Fruit fly (Drosophila melanogaster) whole organism, wandering third instar larva: ENCODE data around the gene CG3739.

Experiments
- Abd-B ChIP-seq: fragments of >200 bp; optimal IDR thresholded peaks from 2 replicates; lab custom pipeline; 2017; ENCODE audit warnings: missing biosample characterization, missing genetic modification characterization
- CrebA ChIP-seq: fragments of 200-800 bp; sonication (Bioruptor generic); optimal IDR thresholded peaks from 2 replicates; lab custom pipeline; 2016; ENCODE audit warnings: missing biosample characterization, mild to moderate bottlenecking, missing genetic modification characterization, borderline replicate concordance
- Dfd ChIP-seq: fragments of >200 bp; optimal IDR thresholded peaks from 2 replicates; lab custom pipeline; 2017; ENCODE audit warnings: missing biosample characterization, missing genetic modification characterization
- GATAd ChIP-seq: sonication (Bioruptor generic); optimal IDR thresholded peaks from 2 replicates; lab custom pipeline; 2016; ENCODE audit warnings: missing biosample characterization, missing genetic modification characterization
- HLH106 ChIP-seq: fragments of 200-800 bp; optimal IDR thresholded peaks from 3 replicates; lab custom pipeline; 2019; ENCODE audit warnings: missing biosample characterization, mild to moderate bottlenecking, missing genetic modification characterization, moderate library complexity
- Hnf4 ChIP-seq: fragments of 200-800 bp; sonication (Bioruptor generic); optimal IDR thresholded peaks from 2 replicates; lab custom pipeline; 2016; ENCODE audit warnings: missing biosample characterization, mild to moderate bottlenecking, missing genetic modification characterization
- Hr78 ChIP-seq: fragments of >200 bp; optimal IDR thresholded peaks from 2 replicates; lab custom pipeline; 2017; ENCODE audit warnings: missing biosample characterization, missing genetic modification characterization
- Hr83 ChIP-seq: fragments of 200-300 bp; sonication (Bioruptor generic); optimal IDR thresholded peaks from 2 replicates; lab custom pipeline; 2016; ENCODE audit warnings: missing biosample characterization, mild to moderate bottlenecking, missing genetic modification characterization, moderate library complexity; ENCODE audit not compliant: poor library complexity, severe bottlenecking
- Jra ChIP-seq: sonication (Bioruptor generic); optimal IDR thresholded peaks from 2 replicates; lab custom pipeline; 2016; ENCODE audit warnings: missing biosample characterization, missing genetic modification characterization
- Mio ChIP-seq: sonication (Bioruptor generic); optimal IDR thresholded peaks from 2 replicates; lab custom pipeline; 2016; ENCODE audit warnings: missing biosample characterization, missing genetic modification characterization
- Myc ChIP-seq: fragments of >200 bp; optimal IDR thresholded peaks from 2 replicates; lab custom pipeline; 2017
- N ChIP-seq: fragments of >200 bp; optimal IDR thresholded peaks from 2 replicates; lab custom pipeline; 2018; ENCODE audit warnings: missing biosample characterization, missing external identifiers, missing genetic modification characterization
- OdsH ChIP-seq: fragments of 200-800 bp; sonication (Bioruptor generic); optimal IDR thresholded peaks from 2 replicates; lab custom pipeline; 2016; ENCODE audit warnings: missing biosample characterization, mild to moderate bottlenecking, missing genetic modification characterization
- Rel ChIP-seq, 2 experiments: fragments of 200-800 bp; sonication (Bioruptor generic) in 1 of 2; optimal IDR thresholded peaks; 2 replicates in 1 of 2; 3 replicates in 1 of 2; lab custom pipeline; 2016 to 2019; ENCODE audit warnings: mild to moderate bottlenecking in 2 of 2, missing biosample characterization in 2 of 2, missing genetic modification characterization in 2 of 2, moderate library complexity in 1 of 2
- br ChIP-seq: fragments of 200-800 bp; sonication (Bioruptor generic); optimal IDR thresholded peaks from 2 replicates; lab custom pipeline; 2016; ENCODE audit warnings: missing biosample characterization, missing genetic modification characterization
- brk ChIP-seq: fragments of 200-800 bp; sonication (Bioruptor generic); optimal IDR thresholded peaks from 2 replicates; lab custom pipeline; 2016; ENCODE audit warnings: missing biosample characterization, mild to moderate bottlenecking, missing genetic modification characterization
- dl ChIP-seq, 2 experiments: fragments of 175-275, 200-275 bp in 1 of 2; fragments of 200-275 bp in 1 of 2; sonication (Bioruptor generic); optimal IDR thresholded peaks; lab custom pipeline; 2018; ENCODE audit warnings: mild to moderate bottlenecking in 2 of 2, missing biosample characterization in 2 of 2, missing genetic modification characterization in 2 of 2, moderate library complexity in 2 of 2; ENCODE audit not compliant: partially characterized antibody in 2 of 2, insufficient read depth in 1 of 2
- dsf ChIP-seq: sonication (Bioruptor generic); optimal IDR thresholded peaks from 2 replicates; lab custom pipeline; 2016; ENCODE audit warnings: missing biosample characterization, missing genetic modification characterization, borderline replicate concordance
- foxo ChIP-seq, 2 experiments: fragments of 200-800 bp; sonication (Bioruptor generic); optimal IDR thresholded peaks; 2 replicates in 1 of 2; 3 replicates in 1 of 2; lab custom pipeline; 2016 to 2017; ENCODE audit warnings: missing biosample characterization in 2 of 2, missing genetic modification characterization in 2 of 2
- h ChIP-seq: fragments of 200-800 bp; sonication (Bioruptor generic); optimal IDR thresholded peaks from 3 replicates; lab custom pipeline; 2016; ENCODE audit warnings: missing biosample characterization, mild to moderate bottlenecking, missing genetic modification characterization
- jim ChIP-seq: fragments of 175-275, 200-325 bp; sonication (Bioruptor generic); optimal IDR thresholded peaks from 2 replicates; lab custom pipeline; 2016; ENCODE audit warnings: missing biosample characterization, mild to moderate bottlenecking, missing genetic modification characterization
- lola ChIP-seq: fragments of >200 bp; optimal IDR thresholded peaks from 2 replicates; lab custom pipeline; 2017; ENCODE audit warnings: missing biosample characterization, missing genetic modification characterization
- pan ChIP-seq: fragments of >200 bp; optimal IDR thresholded peaks from 2 replicates; lab custom pipeline; 2017
- psq ChIP-seq: fragments of 200-800 bp; sonication (Bioruptor generic); optimal IDR thresholded peaks from 3 replicates; lab custom pipeline; 2017; ENCODE audit warnings: missing biosample characterization, mild to moderate bottlenecking, missing genetic modification characterization, moderate library complexity
- rgr ChIP-seq: fragments of 200-800 bp; sonication (Bioruptor generic); optimal IDR thresholded peaks from 3 replicates; lab custom pipeline; 2016; ENCODE audit warnings: missing biosample characterization, mild to moderate bottlenecking, missing genetic modification characterization
- sage ChIP-seq: fragments of 200-800 bp; sonication (Bioruptor generic); optimal IDR thresholded peaks from 2 replicates; lab custom pipeline; 2016; ENCODE audit warnings: missing biosample characterization, mild to moderate bottlenecking, missing genetic modification characterization
- sv ChIP-seq: fragments of 200-800 bp; sonication (Bioruptor generic); optimal IDR thresholded peaks from 3 replicates; lab custom pipeline; 2016; ENCODE audit warnings: missing biosample characterization, missing genetic modification characterization
- tai ChIP-seq: sonication (Bioruptor generic); optimal IDR thresholded peaks from 2 replicates; lab custom pipeline; 2016; ENCODE audit warnings: missing biosample characterization, missing genetic modification characterization
- usp ChIP-seq: fragments of >200 bp; optimal IDR thresholded peaks from 2 replicates; lab custom pipeline; 2017; ENCODE audit warnings: missing biosample characterization, missing genetic modification characterization
- woc ChIP-seq: sonication (Bioruptor generic); optimal IDR thresholded peaks from 2 replicates; lab custom pipeline; 2016; ENCODE audit warnings: missing biosample characterization, mild to moderate bottlenecking, missing genetic modification characterization

Gene CG3739

DNA sequence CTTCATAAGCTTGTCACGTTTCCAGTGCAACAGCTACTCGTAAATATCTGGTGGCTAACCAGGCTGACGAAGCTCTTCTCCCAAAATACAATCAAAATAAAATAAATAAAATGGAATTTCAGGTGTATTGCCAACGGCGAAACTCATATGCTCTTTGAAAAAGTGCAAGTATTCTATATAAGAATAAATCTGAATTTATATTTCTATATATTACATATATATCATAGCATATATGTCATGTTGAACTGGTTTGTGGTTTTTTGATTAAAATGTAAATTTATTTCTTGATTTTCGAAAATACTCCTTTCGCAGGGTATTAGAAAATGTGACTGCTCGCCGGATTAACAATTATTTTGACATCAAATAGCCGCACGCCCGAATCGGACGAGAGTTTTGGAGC is 45.5 kb upstream of the CG3739 start (continued):
- no peak for TF ChIP-seq CrebA (GFP tag; lab: Kevin White, UChicago)
- TF ChIP-seq HLH106, result peak; percentile 57
- peak; percentile 9 for TF ChIP-seq h
- TF ChIP-seq lola (GFP tag; lab: Kevin White, UChicago), result no peak
- no peak for TF ChIP-seq dl (GFP tag; optimal IDR thresholded peaks at IDR 0.05; lab: Kevin White, UChicago; ENCODE audit: insufficient read depth in 1 of 2, partially characterized antibody in 2 of 2)

DNA sequence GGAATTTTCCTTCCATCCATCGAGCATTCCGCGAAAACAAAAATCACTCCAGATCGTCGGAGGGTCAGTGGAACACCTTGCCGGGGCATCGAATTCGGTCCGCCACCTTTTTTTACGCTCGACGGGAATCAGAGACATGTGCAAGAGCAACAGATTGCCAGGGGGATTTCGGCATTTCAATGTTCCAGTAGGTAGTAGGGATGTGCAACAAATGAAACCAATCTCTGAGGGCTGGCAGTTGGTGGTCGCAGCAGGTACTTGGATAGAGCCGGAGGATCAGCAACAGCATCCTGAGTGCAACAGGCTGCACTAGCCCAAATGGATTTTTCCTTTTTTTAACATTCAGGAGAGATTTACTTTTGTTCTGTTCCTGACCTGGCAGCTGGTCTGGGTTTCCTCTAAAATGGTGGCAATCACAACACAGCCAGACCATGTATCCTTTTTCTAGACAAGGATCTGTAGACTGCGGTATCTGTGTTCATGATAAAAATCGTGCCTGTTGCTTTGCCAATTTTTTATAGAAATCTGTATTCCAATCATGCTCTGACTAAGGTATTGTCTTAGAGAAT is 42.7 kb upstream of the CG3739 start:
- TF ChIP-seq psq (no peak), N (no peak), CrebA (GFP tag; lab: Kevin White, UChicago) (no peak), Hr83 (no peak), OdsH (no peak), lola (GFP tag; lab: Kevin White, UChicago) (no peak)

DNA sequence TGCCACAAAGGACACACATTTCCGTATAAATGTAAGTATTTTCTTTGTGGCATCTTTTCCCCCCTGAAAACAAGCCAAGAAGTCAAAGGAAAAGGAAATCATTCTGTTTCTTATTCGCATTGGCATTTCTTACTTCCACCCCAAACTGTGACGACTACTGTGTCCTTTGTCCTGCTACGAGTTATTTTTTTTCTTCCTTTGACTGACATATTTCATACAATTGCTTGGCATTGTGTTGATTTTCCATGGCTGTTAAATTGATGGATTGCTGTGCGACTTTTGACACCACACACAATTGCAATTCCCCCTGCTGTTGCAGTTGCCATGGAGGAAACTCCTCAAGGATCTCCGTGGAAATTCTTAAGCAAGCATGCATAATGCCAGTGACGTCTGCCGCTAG is 41.0 kb upstream of the CG3739 start:
- TF ChIP-seq GATAd, result no peak
- no peak for TF ChIP-seq Hr78 (GFP tag; lab: Kevin White, UChicago)
- TF ChIP-seq HLH106, result no peak
- no peak for TF ChIP-seq N
- TF ChIP-seq dsf, result no peak

DNA sequence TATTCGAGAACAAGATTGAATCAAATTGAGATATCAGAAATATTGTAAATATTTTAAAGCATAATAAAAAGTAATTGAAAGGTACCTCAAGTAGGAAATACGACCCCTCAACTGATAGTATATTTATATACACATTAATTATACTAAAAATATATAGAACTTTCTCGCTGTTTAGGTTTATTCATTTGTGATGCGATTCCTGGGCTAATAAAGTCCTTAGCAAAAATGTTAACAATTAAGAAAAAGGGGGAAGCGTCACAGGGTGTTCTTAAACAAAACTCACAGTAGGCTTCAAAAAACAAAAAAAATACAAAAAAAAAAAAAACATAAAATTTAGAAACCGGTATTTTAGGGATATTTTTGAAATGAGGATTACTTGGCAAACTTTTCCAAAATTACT is 39.4 kb upstream of the CG3739 start, which contains the start of gene CG43203:
Gene CG43203 (plus strand): TSS at position 301 of the 400 bp plus-strand sequence.
- TF ChIP-seq jim (GFP tag; lab: Kevin White, UChicago) (no peak), brk (GFP tag; lab: Kevin White, UChicago) (no peak)

DNA sequence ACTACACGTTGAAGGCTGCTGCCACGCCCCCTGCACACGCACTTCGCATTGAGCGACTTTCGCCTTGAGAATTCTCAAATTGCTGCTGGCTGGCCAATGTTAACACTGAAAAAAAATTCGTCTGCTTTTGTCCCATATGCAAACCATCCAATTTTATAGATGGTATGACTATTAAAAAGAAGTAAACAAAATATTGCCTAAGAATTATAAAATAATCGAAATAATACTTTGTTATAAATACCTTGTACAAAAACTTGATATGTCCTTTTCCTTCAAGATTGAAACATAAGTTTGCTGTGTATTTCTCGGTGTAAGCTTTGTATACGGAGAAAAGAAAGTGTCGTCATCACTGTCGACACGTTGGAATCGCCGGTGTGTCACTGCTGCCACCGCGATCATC is 30.3 kb upstream of the CG3739 start:
- TF ChIP-seq Hnf4, result no peak
- peak in 1 of 2 experiments; percentile 29 for TF ChIP-seq foxo (GFP tag; optimal IDR thresholded peaks at IDR 0.05; lab: Kevin White, UChicago)

DNA sequence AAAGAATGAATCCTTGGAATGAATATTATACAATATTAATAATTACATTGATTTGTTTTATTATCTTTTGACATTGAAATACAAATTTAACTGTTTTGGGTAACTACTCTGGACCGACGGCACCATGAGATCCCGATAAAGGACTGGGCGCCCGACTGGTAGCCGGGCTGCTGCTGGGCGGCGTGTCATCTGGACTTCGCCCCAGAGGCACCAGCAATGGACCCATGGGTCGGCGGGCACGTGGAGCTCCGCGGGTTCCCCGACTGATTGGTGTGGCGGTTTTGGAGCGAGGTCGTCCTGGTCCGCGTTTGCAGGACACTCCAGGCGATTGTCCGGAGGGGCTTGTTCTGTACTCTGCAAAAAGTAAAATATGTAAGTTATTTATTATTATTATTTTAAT is 24.1 kb upstream of the CG3739 start:
- TF ChIP-seq Hr78 (GFP tag; lab: Kevin White, UChicago) (no peak), Hnf4 (no peak), Jra (GFP tag; lab: Kevin White, UChicago) (no peak), dsf (no peak), Dfd (GFP tag; lab: Kevin White, UChicago) (no peak), OdsH (no peak), CrebA (GFP tag; lab: Kevin White, UChicago) (no peak), psq (no peak), Myc (lab: Kevin White, UChicago) (no peak), woc (GFP tag; lab: Kevin White, UChicago) (no peak), sage (GFP tag; lab: Kevin White, UChicago) (no peak), tai (no peak), Abd-B (GFP tag; lab: Kevin White, UChicago) (no peak), foxo (GFP tag; optimal IDR thresholded peaks at IDR 0.05; lab: Kevin White, UChicago) (no peak)

DNA sequence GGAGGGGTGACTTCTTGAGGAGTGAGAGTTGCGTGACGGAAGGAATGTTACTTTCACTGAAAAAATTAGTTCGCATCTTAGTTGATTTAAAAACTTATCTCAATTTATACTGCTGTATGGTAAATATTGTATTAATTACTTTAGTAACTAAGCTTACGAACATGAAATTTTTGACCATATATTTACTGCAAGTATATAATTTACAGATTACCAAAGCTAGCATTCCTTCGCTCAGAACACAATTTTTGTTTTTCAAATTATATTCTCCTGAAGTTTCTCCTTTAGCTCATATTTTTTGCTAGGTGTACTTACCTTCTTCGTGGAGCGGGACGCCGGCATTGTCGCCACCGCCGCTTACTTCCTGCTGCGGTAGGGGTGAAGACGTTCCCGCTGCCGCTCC is 22.5 kb upstream of the CG3739 start:
- TF ChIP-seq Mio (GFP tag; lab: Kevin White, UChicago) (no peak), usp (GFP tag; lab: Kevin White, UChicago) (no peak), CrebA (GFP tag; lab: Kevin White, UChicago) (no peak), tai (no peak), Myc (lab: Kevin White, UChicago) (no peak)

DNA sequence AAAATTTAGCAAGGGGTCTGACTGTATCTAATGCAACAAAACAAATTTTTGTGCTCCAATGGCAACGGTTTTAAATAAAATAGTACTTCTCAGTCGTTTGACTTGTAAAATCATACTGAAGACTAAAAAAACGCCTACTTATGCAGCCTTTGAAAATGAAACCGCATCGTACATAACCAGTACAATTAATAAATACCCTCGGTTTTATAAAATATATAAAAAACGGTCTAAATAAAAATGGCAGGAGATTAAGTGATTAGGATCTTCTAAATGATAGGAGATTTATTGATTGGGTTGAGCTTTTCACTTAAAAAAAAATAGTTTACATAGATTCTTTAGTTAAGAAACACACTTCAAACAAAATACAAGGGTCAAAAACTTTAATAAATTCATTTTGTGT is 18.5 kb upstream of the CG3739 start, which contains the start of gene CG3581:
Gene CG3581 (minus strand): TSS at position 101 of the 400 bp plus-strand sequence.
- no peak for TF ChIP-seq GATAd
- no peak for TF ChIP-seq Jra (GFP tag; lab: Kevin White, UChicago)
- no peak for TF ChIP-seq sv (GFP tag; lab: Kevin White, UChicago)
- TF ChIP-seq br, result no peak
- TF ChIP-seq sage (GFP tag; lab: Kevin White, UChicago), result no peak
- TF ChIP-seq rgr, result no peak
- TF ChIP-seq foxo (GFP tag; optimal IDR thresholded peaks at IDR 0.05; lab: Kevin White, UChicago), result no peak
- TF ChIP-seq h, result no peak
- TF ChIP-seq N, result no peak
- no peak for TF ChIP-seq Dfd (GFP tag; lab: Kevin White, UChicago)
- TF ChIP-seq woc (GFP tag; lab: Kevin White, UChicago), result no peak
- no peak for TF ChIP-seq Abd-B (GFP tag; lab: Kevin White, UChicago)
- TF ChIP-seq pan (lab: Kevin White, UChicago), result no peak
- no peak for TF ChIP-seq tai
- no peak for TF ChIP-seq usp (GFP tag; lab: Kevin White, UChicago)
- TF ChIP-seq Rel (GFP tag; optimal IDR thresholded peaks at IDR 0.05; lab: Kevin White, UChicago), result no peak
- TF ChIP-seq Rel (tag; optimal IDR thresholded peaks at IDR 0.05; lab: Kevin White, UChicago), result no peak
- TF ChIP-seq, all 38 proteins: peak for 0
